Worm (Caenorhabditis elegans): Measurements from ENCODE around the gene dis-3.

DNA sequence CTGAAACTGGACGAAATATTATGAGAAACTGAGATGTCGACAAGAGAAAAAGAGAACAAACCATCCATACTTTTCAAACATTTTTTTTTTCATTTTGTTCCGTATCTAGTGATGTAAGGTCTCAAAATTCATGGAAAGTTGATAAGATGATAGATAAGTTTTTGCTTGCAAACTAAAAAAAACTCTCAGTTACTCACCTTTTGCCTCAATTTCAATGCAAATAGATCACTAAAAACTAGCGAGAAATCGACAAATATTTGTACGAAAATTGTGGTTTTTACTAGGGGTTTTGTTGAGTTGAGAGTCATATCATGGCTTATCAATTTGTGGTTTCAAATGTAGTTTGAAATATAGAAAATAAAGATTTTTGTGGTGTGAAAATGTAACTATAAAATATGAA, 36.2 kb upstream of the dis-3 start:
- TF ChIP-seq nhr-28 (tag; optimal IDR thresholded peaks at IDR 0.05) (no peak), aha-1 (tag; optimal IDR thresholded peaks at IDR 0.05) (no peak), ceh-82 (tag; optimal IDR thresholded peaks at IDR 0.05) (no peak), ces-1 (GFP tag; optimal IDR thresholded peaks at IDR 0.05) (no peak), ama-1 (optimal IDR thresholded peaks at IDR 0.05) (no peak), rnt-1 (tag; optimal IDR thresholded peaks at IDR 0.05) (no peak), tlp-1 (tag; optimal IDR thresholded peaks at IDR 0.05) (no peak), isw-1 (GFP tag; IDR thresholded peaks at IDR 0.05) (no peak), jun-1 (tag; optimal IDR thresholded peaks at IDR 0.05) (no peak), unc-30 (tag; optimal IDR thresholded peaks at IDR 0.05) (no peak), nhr-90 (tag; optimal IDR thresholded peaks at IDR 0.05; ENCODE audit: poor library complexity) (no peak), elt-2 (tag; optimal IDR thresholded peaks at IDR 0.05) (peak; percentile 53), hpl-2 (GFP tag; optimal IDR thresholded peaks at IDR 0.05) (no peak)
